Fruit fly (Drosophila melanogaster) whole organism, embryonic: ENCODE results near the gene Rgl.

ENCODE experiments used
- Bgb ChIP-seq: fragments of 200-800 bp; sonication (Bioruptor generic); IDR thresholded peaks from 2 replicates; pipeline ENCODE4 v1.3.6; 2022; ENCODE audit warnings: missing biosample characterization, missing genetic modification characterization; ENCODE audit not compliant: partially characterized antibody
- Bteb2 ChIP-seq: fragments of 200-800 bp; sonication (Bioruptor generic); optimal IDR thresholded peaks from 2 replicates; lab custom pipeline; 2016; ENCODE audit warnings: missing biosample characterization, missing genetic modification characterization
- CG12155 ChIP-seq: fragments of 200-800 bp; sonication (Bioruptor generic); optimal IDR thresholded peaks from 3 replicates; lab custom pipeline; 2016; ENCODE audit warnings: missing biosample characterization, missing genetic modification characterization
- CG12744 ChIP-seq: fragments of 200-800 bp; sonication (Bioruptor generic); optimal IDR thresholded peaks from 2 replicates; lab custom pipeline; 2016; ENCODE audit warnings: missing biosample characterization, missing genetic modification characterization
- CG13424 ChIP-seq: fragments of 200-800 bp; sonication (Bioruptor generic); optimal IDR thresholded peaks from 2 replicates; lab custom pipeline; 2019; ENCODE audit warnings: missing biosample characterization, mild to moderate bottlenecking, missing genetic modification characterization, moderate library complexity
- CG13775 ChIP-seq: fragments of 200-800 bp; sonication (Bioruptor generic); optimal IDR thresholded peaks from 3 replicates; lab custom pipeline; 2017; ENCODE audit warnings: missing biosample characterization, mild to moderate bottlenecking, missing genetic modification characterization
- CG15696 ChIP-seq: fragments of 200-800 bp; sonication (Bioruptor generic); optimal IDR thresholded peaks from 2 replicates; lab custom pipeline; 2019; ENCODE audit warnings: missing biosample characterization, mild to moderate bottlenecking, missing genetic modification characterization, moderate library complexity
- CG18011 ChIP-seq: fragments of 200-800 bp; sonication (Bioruptor generic); optimal IDR thresholded peaks from 2 replicates; lab custom pipeline; 2017; ENCODE audit warnings: missing biosample characterization, missing genetic modification characterization, mild to moderate bottlenecking, moderate library complexity, missing genotype
- CG32767 ChIP-seq: fragments of 200-800 bp; sonication (Bioruptor generic); IDR thresholded peaks from 2 replicates; pipeline ENCODE4 v1.3.6; 2022; ENCODE audit warnings: missing biosample characterization, missing genetic modification characterization
- CG4282 ChIP-seq: fragments of 200-800 bp; sonication (Bioruptor generic); optimal IDR thresholded peaks from 2 replicates; lab custom pipeline; 2016; ENCODE audit warnings: missing biosample characterization, missing genetic modification characterization
- CG9215 ChIP-seq: fragments of 200-800 bp; sonication (Bioruptor generic); IDR thresholded peaks from 2 replicates; pipeline ENCODE4 v1.3.6; 2022; ENCODE audit warnings: missing biosample characterization, missing genetic modification characterization
- CG9727 ChIP-seq: fragments of 200-800 bp; sonication (Bioruptor generic); optimal IDR thresholded peaks from 3 replicates; lab custom pipeline; 2017; ENCODE audit warnings: missing biosample characterization, mild to moderate bottlenecking, missing genetic modification characterization
- Chrac-16 ChIP-seq: fragments of 200-800 bp; sonication (Bioruptor generic); optimal IDR thresholded peaks from 3 replicates; lab custom pipeline; 2016; ENCODE audit warnings: missing biosample characterization, missing genetic modification characterization
- Dek ChIP-seq: fragments of 200-800 bp; sonication (Bioruptor generic); optimal IDR thresholded peaks from 3 replicates; lab custom pipeline; 2019; ENCODE audit warnings: missing biosample characterization, mild to moderate bottlenecking, missing genetic modification characterization, moderate library complexity
- Hmx ChIP-seq: fragments of 200-800 bp; sonication (Bioruptor generic); optimal IDR thresholded peaks from 2 replicates; lab custom pipeline; 2016; ENCODE audit warnings: missing biosample characterization, missing genetic modification characterization
- Jarid2 ChIP-seq: fragments of 200-800 bp; sonication (Bioruptor generic); optimal IDR thresholded peaks from 3 replicates; lab custom pipeline; 2017; ENCODE audit warnings: mild to moderate bottlenecking, missing biosample characterization, missing genetic modification reagents, missing genetic modification characterization
- MESR4 ChIP-seq: fragments of 200-800 bp; sonication (Bioruptor generic); optimal IDR thresholded peaks from 2 replicates; lab custom pipeline; 2018; ENCODE audit warnings: missing biosample characterization, mild to moderate bottlenecking, missing genetic modification characterization, moderate library complexity
- NC2α ChIP-seq: fragments of 200-800 bp; sonication (Bioruptor generic); optimal IDR thresholded peaks from 2 replicates; lab custom pipeline; 2016; ENCODE audit warnings: missing biosample characterization, missing genetic modification characterization
- NC2β ChIP-seq: fragments of 200-800 bp; sonication (Bioruptor generic); optimal IDR thresholded peaks from 2 replicates; lab custom pipeline; 2016; ENCODE audit warnings: missing biosample characterization, missing genetic modification characterization
- Rfx ChIP-seq: fragments of 200-800 bp; sonication (Bioruptor generic); IDR thresholded peaks from 2 replicates; pipeline ENCODE4 v1.3.6; 2022; ENCODE audit warnings: missing biosample characterization, missing genetic modification characterization
- Sin3A ChIP-seq: fragments of >200 bp; optimal IDR thresholded peaks from 2 replicates; lab custom pipeline; 2018
- Sox102F ChIP-seq: fragments of 200-800 bp; sonication (Bioruptor generic); optimal IDR thresholded peaks from 2 replicates; lab custom pipeline; 2018; ENCODE audit warnings: missing biosample characterization, mild to moderate bottlenecking, missing genetic modification characterization, moderate library complexity
- bab2 ChIP-seq: fragments of 200-800 bp; sonication (Bioruptor generic); optimal IDR thresholded peaks from 2 replicates; lab custom pipeline; 2016; ENCODE audit warnings: missing biosample characterization, missing genetic modification characterization
- br ChIP-seq: fragments of >200 bp; optimal IDR thresholded peaks from 2 replicates; lab custom pipeline; 2017
- btn ChIP-seq: fragments of 200-800 bp; sonication (Bioruptor generic); optimal IDR thresholded peaks from 2 replicates; lab custom pipeline; 2016; ENCODE audit warnings: missing biosample characterization, missing genetic modification characterization
- cg ChIP-seq: fragments of 200-800 bp; sonication (Bioruptor generic); optimal IDR thresholded peaks from 3 replicates; lab custom pipeline; 2019; ENCODE audit warnings: missing biosample characterization, mild to moderate bottlenecking, missing genetic modification characterization, moderate library complexity
- chinmo ChIP-seq: fragments of 200-800 bp; sonication (Bioruptor generic); IDR thresholded peaks from 4 replicates; pipeline ENCODE4 v1.3.6; 2022; ENCODE audit warnings: missing biosample characterization, missing genetic modification characterization; ENCODE audit not compliant: partially characterized antibody
- ci ChIP-seq: fragments of 200-800 bp; sonication (Bioruptor generic); IDR thresholded peaks from 3 replicates; pipeline ENCODE4 v1.3.6; 2022; ENCODE audit warnings: missing biosample characterization, missing genetic modification characterization
- corto ChIP-seq: fragments of 200-800 bp; sonication (Bioruptor generic); optimal IDR thresholded peaks from 2 replicates; lab custom pipeline; 2016; ENCODE audit warnings: missing biosample characterization, mild to moderate bottlenecking, missing genetic modification characterization, moderate library complexity
- crol ChIP-seq: fragments of 200-800 bp; sonication (Bioruptor generic); IDR thresholded peaks from 2 replicates; pipeline ENCODE4 v1.3.6; 2022; ENCODE audit warnings: missing biosample characterization, missing genetic modification characterization
- exex ChIP-seq: fragments of 200-800 bp; sonication (Bioruptor generic); optimal IDR thresholded peaks from 4 replicates; lab custom pipeline; 2018; ENCODE audit warnings: missing biosample characterization, mild to moderate bottlenecking, missing genetic modification characterization, moderate library complexity
- gem ChIP-seq: fragments of 200-800 bp; sonication (Bioruptor generic); optimal IDR thresholded peaks from 2 replicates; lab custom pipeline; 2019; ENCODE audit warnings: missing biosample characterization, mild to moderate bottlenecking, missing genetic modification characterization, moderate library complexity
- gfzf ChIP-seq: fragments of 200-800 bp; sonication (Bioruptor generic); optimal IDR thresholded peaks from 2 replicates; lab custom pipeline; 2016; ENCODE audit warnings: missing biosample characterization, mild to moderate bottlenecking, missing genetic modification characterization, moderate library complexity
- jing ChIP-seq: fragments of 200-800 bp; sonication (Bioruptor generic); optimal IDR thresholded peaks from 2 replicates; lab custom pipeline; 2018; ENCODE audit warnings: missing biosample characterization, mild to moderate bottlenecking, missing genetic modification characterization
- jumu ChIP-seq: fragments of 200-800 bp; sonication (Bioruptor generic); optimal IDR thresholded peaks from 3 replicates; lab custom pipeline; 2016; ENCODE audit warnings: missing biosample characterization, missing genetic modification characterization
- knrl ChIP-seq: fragments of 200-800 bp; sonication (Bioruptor generic); IDR thresholded peaks from 3 replicates; pipeline ENCODE4 v1.3.6; 2022; ENCODE audit warnings: missing biosample characterization, missing genetic modification characterization; ENCODE audit not compliant: partially characterized antibody
- oc ChIP-seq: fragments of 200-800 bp; sonication (Bioruptor generic); optimal IDR thresholded peaks from 2 replicates; lab custom pipeline; 2018; ENCODE audit warnings: missing biosample characterization, mild to moderate bottlenecking, missing genetic modification characterization, moderate library complexity
- pho ChIP-seq: fragments of 200-800 bp; sonication (Bioruptor generic); optimal IDR thresholded peaks from 2 replicates; lab custom pipeline; 2016; ENCODE audit warnings: missing biosample characterization, missing genetic modification characterization
- prd ChIP-seq, 3 experiments: fragments of >200 bp in 2 of 3; fragments of 200-800 bp in 1 of 3; sonication (Bioruptor generic) in 1 of 3; optimal IDR thresholded peaks in 2 of 3; IDR thresholded peaks in 1 of 3; 2 replicates in 2 of 3; 3 replicates in 1 of 3; pipeline versions ENCODE4 v1.3.6 to Lab custom; 2017 to 2022; ENCODE audit warnings: missing biosample characterization in 1 of 3, missing genetic modification characterization in 1 of 3
- ranshi ChIP-seq: fragments of 200-800 bp; sonication (Bioruptor generic); IDR thresholded peaks from 2 replicates; pipeline ENCODE4 v1.3.6; 2022; ENCODE audit warnings: missing biosample characterization, missing genetic modification characterization
- ro ChIP-seq: fragments of 200-800 bp; sonication (Bioruptor generic); IDR thresholded peaks from 2 replicates; pipeline ENCODE4 v1.3.6; 2022; ENCODE audit warnings: missing biosample characterization, missing genetic modification characterization
- schlank ChIP-seq: fragments of 200-800 bp; sonication (Bioruptor generic); optimal IDR thresholded peaks from 2 replicates; lab custom pipeline; 2018; ENCODE audit warnings: missing biosample characterization, mild to moderate bottlenecking, missing genetic modification characterization
- scrt ChIP-seq: fragments of 200-800 bp; sonication (Bioruptor generic); optimal IDR thresholded peaks from 2 replicates; lab custom pipeline; 2018; ENCODE audit warnings: missing biosample characterization, mild to moderate bottlenecking, missing genetic modification characterization, moderate library complexity
- so ChIP-seq: fragments of 200-800 bp; sonication (Bioruptor generic); IDR thresholded peaks from 3 replicates; pipeline ENCODE4 v1.3.6; 2022; ENCODE audit warnings: missing biosample characterization, missing genetic modification characterization
- sr ChIP-seq: fragments of 200-800 bp; sonication (Bioruptor generic); IDR thresholded peaks from 3 replicates; pipeline ENCODE4 v1.3.6; 2022; ENCODE audit warnings: missing biosample characterization, missing genetic modification characterization
- sug ChIP-seq: fragments of 200-800 bp; optimal IDR thresholded peaks from 2 replicates; lab custom pipeline; 2019; ENCODE audit warnings: missing biosample characterization, mild to moderate bottlenecking, missing genetic modification characterization, moderate library complexity
- usp ChIP-seq: fragments of >200 bp; optimal IDR thresholded peaks from 2 replicates; lab custom pipeline; 2017; ENCODE audit warnings: missing biosample characterization, missing genetic modification characterization
- zen ChIP-seq: fragments of 200-800 bp; sonication (Bioruptor generic); optimal IDR thresholded peaks from 3 replicates; lab custom pipeline; 2018; ENCODE audit warnings: missing biosample characterization, mild to moderate bottlenecking, missing genetic modification characterization, moderate library complexity
- zfh1 ChIP-seq: fragments of 200-800 bp; sonication (Bioruptor generic); IDR thresholded peaks from 3 replicates; pipeline ENCODE4 v1.3.6; 2022; ENCODE audit warnings: missing biosample characterization, missing genetic modification characterization
- zfh2 ChIP-seq: fragments of 200-800 bp; sonication (Bioruptor generic); optimal IDR thresholded peaks from 2 replicates; lab custom pipeline; 2016; ENCODE audit warnings: missing biosample characterization, missing genetic modification characterization

Rgl gene

dm6 chr3L:13949440-13950066, 24.4 kb upstream of the Rgl start (continued):
- TF ChIP-seq corto (no peak), gfzf (GFP tag; lab: Kevin White, UChicago) (no peak), ro (GFP tag; lab: Robert Waterston, UW) (no peak), Bteb2 (no peak), gem (peak; percentile 11), Jarid2 (GFP tag; lab: Kevin White, UChicago) (peak; percentile 0), NC2β (GFP tag; lab: Kevin White, UChicago) (no peak), CG12155 (GFP tag; lab: Kevin White, UChicago) (no peak), CG12744 (GFP tag; lab: Kevin White, UChicago) (no peak), Sin3A (no peak), knrl (GFP tag; lab: Robert Waterston, UW) (no peak), Chrac-16 (GFP tag; lab: Kevin White, UChicago) (peak; percentile 0), CG9215 (GFP tag; lab: Robert Waterston, UW) (no peak), exex (no peak), schlank (tag; lab: Kevin White, UChicago) (no peak), cg (GFP tag; lab: Kevin White, UChicago) (peak; percentile 47), CG32767 (0 out of 2 replicates have a peak, but pooled peaks have one; percentile 30), jumu (no peak), Dek (tag; lab: Kevin White, UChicago) (no peak), MESR4 (GFP tag; lab: Kevin White, UChicago) (no peak), sr (GFP tag; lab: Robert Waterston, UW) (no peak), zfh1 (GFP tag; lab: Robert Waterston, UW) (0 out of 3 replicates have a peak, but pooled peaks have one; percentile 3), Bgb (GFP tag; lab: Robert Waterston, UW) (no peak), oc (peak; percentile 38), crol (no peak), CG4282 (GFP tag; lab: Kevin White, UChicago) (no peak), Rfx (0 out of 2 replicates have a peak, but pooled peaks have one; percentile 7), sug (tag; lab: Kevin White, UChicago) (no peak), Hmx (GFP tag; lab: Kevin White, UChicago) (no peak), ranshi (GFP tag; lab: Robert Waterston, UW) (peak; percentile 35; the same call in 1 of the 2 replicates), CG9727 (GFP tag; lab: Kevin White, UChicago) (peak; percentile 31), scrt (no peak), CG18011 (GFP tag; lab: Kevin White, UChicago) (no peak), so (GFP tag; lab: Robert Waterston, UW) (no peak), CG15696 (no peak), CG13424 (no peak), usp (GFP tag; lab: Kevin White, UChicago) (no peak), zfh2 (GFP tag; lab: Kevin White, UChicago) (no peak), chinmo (GFP tag; lab: Robert Waterston, UW) (peak; percentile 89; the same call in 3 of the 4 replicates), pho (GFP tag; lab: Kevin White, UChicago) (no peak), NC2α (no peak), Sox102F (peak; percentile 43), zen (tag; lab: Kevin White, UChicago) (no peak), prd (optimal IDR thresholded peaks at IDR 0.05; lab: Kevin White, UChicago) (no peak), prd (GFP tag; IDR thresholded peaks at IDR 0.05; lab: Robert Waterston, UW) (0 out of 3 replicates have a peak, but pooled peaks have one; percentile 50), ci (0 out of 3 replicates have a peak, but pooled peaks have one; percentile 51), CG13775 (GFP tag; lab: Kevin White, UChicago) (peak; percentile 16), btn (GFP tag; lab: Kevin White, UChicago) (no peak), bab2 (GFP tag; lab: Kevin White, UChicago) (no peak), br (lab: Kevin White, UChicago) (no peak), jing (GFP tag; lab: Kevin White, UChicago) (no peak)
